Worm (Caenorhabditis elegans) whole organism, late embryonic: ENCODE measurements around the gene H12I13.6.

ENCODE experiments used
- F13H6.1 ChIP-seq: sonication (generic microtip); optimal IDR thresholded peaks from 2 replicates; lab custom pipeline; 2016; ENCODE audit warnings: missing genetic modification characterization, missing compliant biosample characterization
- K02D7.2 ChIP-seq: sonication (generic microtip); optimal IDR thresholded peaks from 2 replicates; lab custom pipeline; 2017; ENCODE audit warnings: mild to moderate bottlenecking, missing genetic modification characterization, missing compliant biosample characterization
- K09A11.1 ChIP-seq: sonication (generic microtip); optimal IDR thresholded peaks from 2 replicates; lab custom pipeline; 2017; ENCODE audit warnings: antibody characterized with exemption, mild to moderate bottlenecking, missing genetic modification characterization, missing compliant biosample characterization; ENCODE audit not compliant: insufficient read depth
- T23F11.4 ChIP-seq: fragments of 200-800 bp; sonication (Bioruptor generic); optimal IDR thresholded peaks from 2 replicates; lab custom pipeline; 2018; ENCODE audit warnings: mild to moderate bottlenecking, missing genetic modification characterization, missing compliant biosample characterization
- Y22D7AL.16 ChIP-seq: sonication (generic microtip); optimal IDR thresholded peaks from 2 replicates; lab custom pipeline; 2016; ENCODE audit warnings: missing genetic modification characterization, missing compliant biosample characterization
- ahr-1 ChIP-seq: sonication (generic microtip); optimal IDR thresholded peaks from 2 replicates; lab custom pipeline; 2016; ENCODE audit warnings: missing genetic modification characterization, missing compliant biosample characterization
- ceh-14 ChIP-seq: sonication (generic microtip); optimal IDR thresholded peaks from 2 replicates; lab custom pipeline; 2016; ENCODE audit warnings: missing genotype, missing genetic modification characterization, missing compliant biosample characterization
- ceh-18 ChIP-seq: sonication (generic microtip); optimal IDR thresholded peaks from 2 replicates; lab custom pipeline; 2016; ENCODE audit warnings: missing genetic modification characterization, missing compliant biosample characterization
- ceh-19 ChIP-seq: fragments of 200-800 bp; sonication (Bioruptor generic); optimal IDR thresholded peaks from 2 replicates; lab custom pipeline; 2018; ENCODE audit warnings: mild to moderate bottlenecking, missing genetic modification characterization, missing compliant biosample characterization
- ceh-2 ChIP-seq: sonication (generic microtip); optimal IDR thresholded peaks from 2 replicates; lab custom pipeline; 2016; ENCODE audit warnings: missing genotype, missing genetic modification characterization, missing compliant biosample characterization
- ceh-24 ChIP-seq: sonication (generic microtip); optimal IDR thresholded peaks from 2 replicates; lab custom pipeline; 2016; ENCODE audit warnings: mild to moderate bottlenecking, missing genetic modification characterization, missing compliant biosample characterization
- ceh-31 ChIP-seq: sonication (generic microtip); optimal IDR thresholded peaks from 2 replicates; lab custom pipeline; 2016; ENCODE audit warnings: missing genetic modification characterization, missing compliant biosample characterization
- ceh-34 ChIP-seq: sonication (generic microtip); optimal IDR thresholded peaks from 2 replicates; lab custom pipeline; 2016; ENCODE audit warnings: mild to moderate bottlenecking, missing genetic modification characterization, missing compliant biosample characterization
- ceh-45 ChIP-seq: fragments of 200-800 bp; sonication (Bioruptor generic); IDR thresholded peaks from 2 replicates; pipeline ENCODE4 v1.3.6; 2022; ENCODE audit warnings: missing genetic modification reagents, missing genetic modification characterization, missing compliant biosample characterization
- ceh-6 ChIP-seq: fragments of 200-800 bp; sonication (Bioruptor generic); optimal IDR thresholded peaks from 2 replicates; lab custom pipeline; 2018; ENCODE audit warnings: mild to moderate bottlenecking, missing genetic modification characterization, missing compliant biosample characterization
- dve-1 ChIP-seq: sonication (generic microtip); optimal IDR thresholded peaks from 2 replicates; lab custom pipeline; 2017; ENCODE audit warnings: antibody characterized with exemption, mild to moderate bottlenecking, missing genetic modification characterization, missing compliant biosample characterization
- elt-2 ChIP-seq: sonication (generic microtip); optimal IDR thresholded peaks from 2 replicates; lab custom pipeline; 2016; ENCODE audit warnings: missing genetic modification reagents, missing genetic modification characterization, missing compliant biosample characterization
- eyg-1 ChIP-seq: sonication (generic microtip); optimal IDR thresholded peaks from 2 replicates; lab custom pipeline; 2016; ENCODE audit warnings: missing genotype, missing genetic modification characterization, missing compliant biosample characterization
- fax-1 ChIP-seq: sonication (generic microtip); optimal IDR thresholded peaks from 2 replicates; lab custom pipeline; 2016; ENCODE audit warnings: missing genotype, missing genetic modification characterization, missing compliant biosample characterization
- hlh-15 ChIP-seq: sonication (generic microtip); optimal IDR thresholded peaks from 2 replicates; lab custom pipeline; 2016; ENCODE audit warnings: missing genetic modification characterization, missing compliant biosample characterization
- madf-2 ChIP-seq: sonication (generic microtip); optimal IDR thresholded peaks from 2 replicates; lab custom pipeline; 2017; ENCODE audit warnings: missing genetic modification characterization, missing compliant biosample characterization
- nfya-1 ChIP-seq: sonication (generic microtip); optimal IDR thresholded peaks from 2 replicates; lab custom pipeline; 2017; ENCODE audit warnings: missing genetic modification characterization, mild to moderate bottlenecking, missing compliant biosample characterization, antibody characterized with exemption, moderate library complexity
- nhr-11 ChIP-seq: fragments of 150-350 bp; optimal IDR thresholded peaks from 2 replicates; lab custom pipeline; 2014; ENCODE audit warnings: missing biosample characterization, missing genetic modification characterization
- nhr-232 ChIP-seq: sonication (generic microtip); optimal IDR thresholded peaks from 2 replicates; lab custom pipeline; 2016; ENCODE audit warnings: missing genetic modification characterization, missing compliant biosample characterization
- npax-4 ChIP-seq: sonication (generic microtip); optimal IDR thresholded peaks from 2 replicates; lab custom pipeline; 2016; ENCODE audit warnings: missing genetic modification characterization, missing compliant biosample characterization
- pax-1 ChIP-seq: fragments of 150-350 bp; optimal IDR thresholded peaks from 2 replicates; lab custom pipeline; 2014; ENCODE audit warnings: missing biosample characterization, missing genetic modification characterization
- pqm-1 ChIP-seq: sonication (generic microtip); optimal IDR thresholded peaks from 2 replicates; lab custom pipeline; 2016; ENCODE audit warnings: missing genetic modification characterization, missing compliant biosample characterization
- ref-2 ChIP-seq: sonication (generic microtip); optimal IDR thresholded peaks from 2 replicates; lab custom pipeline; 2016; ENCODE audit warnings: missing genetic modification characterization, missing compliant biosample characterization
- sdc-2 ChIP-seq: sonication (generic microtip); optimal IDR thresholded peaks from 2 replicates; lab custom pipeline; 2016; ENCODE audit warnings: missing genotype, missing genetic modification characterization, missing compliant biosample characterization
- sox-2 ChIP-seq: fragments of 200-800 bp; sonication (Bioruptor generic); IDR thresholded peaks from 2 replicates; pipeline ENCODE4 v1.3.6; 2022; ENCODE audit warnings: missing genetic modification reagents, missing genetic modification characterization, missing compliant biosample characterization
- tbx-2 ChIP-seq: sonication (generic microtip); optimal IDR thresholded peaks from 2 replicates; lab custom pipeline; 2016; ENCODE audit warnings: missing genetic modification characterization, missing compliant biosample characterization
- tbx-7 ChIP-seq: sonication (generic microtip); optimal IDR thresholded peaks from 2 replicates; lab custom pipeline; 2016; ENCODE audit warnings: missing genotype, missing genetic modification characterization, missing compliant biosample characterization
- ttx-3 ChIP-seq: sonication (generic microtip); optimal IDR thresholded peaks from 2 replicates; lab custom pipeline; 2016; ENCODE audit warnings: missing genetic modification reagents, missing genetic modification characterization, missing compliant biosample characterization
- unc-3 ChIP-seq, 2 experiments: fragments of 200-800 bp in 1 of 2; sonication (Bioruptor generic) in 1 of 2; sonication (generic microtip) in 1 of 2; conservative IDR thresholded peaks in 1 of 2; optimal IDR thresholded peaks in 1 of 2; 2 replicates each; pipeline versions ENCODE4 v1.3.6 to Lab custom; 2016 to 2022; ENCODE audit warnings: missing compliant biosample characterization in 2 of 2, missing genetic modification characterization in 2 of 2, missing genetic modification reagents in 1 of 2
- unc-42 ChIP-seq: sonication (generic microtip); optimal IDR thresholded peaks from 2 replicates; lab custom pipeline; 2016; ENCODE audit warnings: missing genotype, missing genetic modification characterization, missing compliant biosample characterization
- unc-86 ChIP-seq: sonication (generic microtip); optimal IDR thresholded peaks from 2 replicates; lab custom pipeline; 2016; ENCODE audit warnings: missing genetic modification characterization, missing compliant biosample characterization

H12I13.6 gene

DNA sequence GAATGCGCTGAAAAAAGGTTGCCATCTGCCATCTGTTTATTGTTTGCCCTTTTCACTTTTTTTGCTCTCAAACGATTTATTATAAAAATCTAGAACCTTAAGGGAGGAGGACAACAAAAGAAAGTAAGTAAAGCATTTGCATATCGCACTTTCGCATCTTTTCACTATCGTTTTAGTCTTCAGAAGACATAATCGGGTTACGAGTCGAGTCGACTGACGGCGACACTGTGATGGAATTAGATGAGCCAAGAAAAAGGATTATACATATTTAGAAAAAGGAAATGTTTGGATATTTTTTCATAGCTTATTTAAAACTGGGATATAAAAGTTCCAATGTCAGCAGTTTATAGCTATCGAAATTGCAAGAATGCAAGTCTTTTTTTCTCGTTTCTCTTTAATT lies 39.0 kb downstream of the H12I13.6 start:
- TF ChIP-seq hlh-15 (tag; lab: Kevin White, UChicago) (no peak), nhr-232 (tag; lab: Kevin White, UChicago) (no peak), unc-42 (peak; percentile 88)

DNA sequence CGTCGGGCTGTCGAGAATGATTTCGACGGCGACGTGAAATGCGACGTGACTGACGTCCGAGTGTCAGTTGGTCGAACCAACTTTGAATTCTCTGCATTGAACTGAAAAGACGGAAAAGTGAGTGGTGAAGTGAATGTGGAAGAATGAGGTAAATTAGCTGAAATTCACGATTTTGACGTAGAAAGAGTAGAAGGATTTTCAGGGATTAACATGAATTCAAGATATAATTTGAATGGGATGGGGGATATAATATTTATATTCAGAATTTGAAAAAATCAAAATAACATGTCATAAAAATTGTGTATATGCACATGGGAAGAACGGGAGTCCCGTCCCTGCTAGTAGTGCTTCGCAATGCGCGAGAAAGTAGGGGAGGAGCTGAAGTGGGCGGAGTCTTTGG lies 40.5 kb downstream of the H12I13.6 start, which contains the start of gene C29H12.6:
TSS of gene C29H12.6 (minus strand) at position 101 of the 400 bp plus-strand sequence.
- TF ChIP-seq eyg-1 (no peak), tbx-7 (tag; lab: Kevin White, UChicago) (no peak), ceh-31 (tag; lab: Kevin White, UChicago) (peak; percentile 10)

- TF ChIP-seq ceh-31 (tag; lab: Kevin White, UChicago) (peak; percentile 18), ceh-2 (tag; lab: Kevin White, UChicago) (no peak), ceh-19 (GFP tag; lab: Kevin White, UChicago) (peak; percentile 30), unc-42 (peak; percentile 95), ceh-34 (tag; lab: Kevin White, UChicago) (peak; percentile 77)
Measured at ce11 chrII:6120548-6120947, 42.8 kb downstream of the H12I13.6 start.

ce11 chrII:6122641-6123424 lies 45.1 kb downstream of the H12I13.6 start:
- TF ChIP-seq sdc-2 (no peak), elt-2 (tag; lab: Kevin White, UChicago) (peak; percentile 83)

- TF ChIP-seq F13H6.1 (tag; lab: Kevin White, UChicago) (no peak), ceh-6 (no peak), ceh-45 (GFP tag; lab: Robert Waterston, UW) (no peak), ceh-24 (no peak), ceh-18 (tag; lab: Kevin White, UChicago) (no peak), eyg-1 (no peak), sox-2 (GFP tag; lab: Robert Waterston, UW) (no peak), pqm-1 (tag; lab: Kevin White, UChicago) (no peak), ref-2 (no peak), unc-3 (GFP tag; conservative IDR thresholded peaks at IDR 0.05; lab: Robert Waterston, UW) (no peak), unc-3 (tag; optimal IDR thresholded peaks at IDR 0.05; lab: Kevin White, UChicago) (no peak), nhr-11 (tag; lab: Kevin White, UChicago) (no peak), K02D7.2 (tag; lab: Kevin White, UChicago) (no peak), dve-1 (tag; lab: Kevin White, UChicago) (no peak), Y22D7AL.16 (tag; lab: Kevin White, UChicago) (no peak), tbx-2 (no peak), fax-1 (no peak), K09A11.1 (tag; lab: Kevin White, UChicago) (no peak), madf-2 (tag; lab: Kevin White, UChicago) (no peak), ceh-14 (tag; lab: Kevin White, UChicago) (no peak), ttx-3 (no peak)
Measured at ce11 chrII:6123513-6123912, 45.8 kb downstream of the H12I13.6 start, which contains the start of gene C29H12.2. Gene C29H12.2, plus strand, starts transcription at chrII:6123809.

- no peak for TF ChIP-seq nfya-1 (tag; lab: Kevin White, UChicago)
- TF ChIP-seq unc-86: no peak
- no peak for TF ChIP-seq pax-1
- no peak for TF ChIP-seq npax-4 (tag; lab: Kevin White, UChicago)
- no peak for TF ChIP-seq ahr-1 (tag; lab: Kevin White, UChicago)
- TF ChIP-seq elt-2 (tag; lab: Kevin White, UChicago): no peak
- no peak for TF ChIP-seq T23F11.4 (GFP tag; lab: Kevin White, UChicago)
Measured at ce11 chrII:6125259-6125658, 47.6 kb downstream of the H12I13.6 start, which contains the start of gene rars-2. Gene rars-2, plus strand, starts transcription at chrII:6125559.
